Worm (Caenorhabditis elegans) whole organism, early embryonic: ENCODE measurements around the gene cup-16.

Experiments
- B0310.2 ChIP-seq: sonication (generic microtip); optimal IDR thresholded peaks from 2 replicates; lab custom pipeline; 2016; ENCODE audit warnings: mild to moderate bottlenecking, missing genetic modification characterization, missing compliant biosample characterization
- F13C5.2 ChIP-seq: sonication (generic microtip); optimal IDR thresholded peaks from 2 replicates; lab custom pipeline; 2017; ENCODE audit warnings: mild to moderate bottlenecking, missing genetic modification characterization, inconsistent platforms, missing compliant biosample characterization
- aly-1 ChIP-seq: sonication (generic microtip); optimal IDR thresholded peaks from 2 replicates; lab custom pipeline; 2016; ENCODE audit warnings: missing genetic modification characterization, missing compliant biosample characterization
- ama-1 ChIP-seq: fragments of 150-350 bp; optimal IDR thresholded peaks from 2 replicates; lab custom pipeline; 2014
- ceh-13 ChIP-seq: fragments of 200-800 bp; sonication (Bioruptor generic); optimal IDR thresholded peaks from 2 replicates; lab custom pipeline; 2018; ENCODE audit warnings: mild to moderate bottlenecking, missing genetic modification characterization, missing compliant biosample characterization
- ceh-36 ChIP-seq: sonication (generic microtip); optimal IDR thresholded peaks from 2 replicates; lab custom pipeline; 2016; ENCODE audit warnings: missing genetic modification characterization, inconsistent platforms, missing compliant biosample characterization
- ets-7 ChIP-seq: sonication (generic microtip); optimal IDR thresholded peaks from 2 replicates; lab custom pipeline; 2016; ENCODE audit warnings: missing genotype, missing genetic modification characterization, missing compliant biosample characterization
- flt-1 ChIP-seq: fragments of 200-800 bp; sonication (Bioruptor generic); IDR thresholded peaks from 2 replicates; pipeline ENCODE4 v1.3.6; 2022; ENCODE audit warnings: missing genetic modification characterization, missing compliant biosample characterization
- hmbx-1 ChIP-seq: sonication (generic microtip); optimal IDR thresholded peaks from 2 replicates; lab custom pipeline; 2016; ENCODE audit warnings: mild to moderate bottlenecking, missing genetic modification characterization, missing compliant biosample characterization
- hmg-4 ChIP-seq: fragments of 200-800 bp; sonication (Bioruptor generic); optimal IDR thresholded peaks from 2 replicates; lab custom pipeline; 2018; ENCODE audit warnings: mild to moderate bottlenecking, missing genetic modification characterization, missing compliant biosample characterization
- hnd-1 ChIP-seq: sonication (generic microtip); optimal IDR thresholded peaks from 2 replicates; lab custom pipeline; 2016; ENCODE audit warnings: missing genetic modification characterization, missing compliant biosample characterization
- pes-1 ChIP-seq: fragments of 200-800 bp; sonication (Bioruptor generic); IDR thresholded peaks from 2 replicates; pipeline ENCODE4 v1.3.6; 2022; ENCODE audit warnings: missing genetic modification reagents, missing genetic modification characterization, missing compliant biosample characterization
- scrt-1 ChIP-seq: fragments of 200-800 bp; sonication (Bioruptor generic); IDR thresholded peaks from 2 replicates; pipeline ENCODE4 v1.3.6; 2022; ENCODE audit warnings: missing genetic modification characterization, missing compliant biosample characterization
- sea-1 ChIP-seq: fragments of 200-800 bp; sonication (Bioruptor generic); conservative IDR thresholded peaks from 2 replicates; pipeline ENCODE4 v1.3.6; 2022; ENCODE audit warnings: missing genetic modification characterization, missing compliant biosample characterization
- tbx-11 ChIP-seq: fragments of 200-800 bp; sonication (Bioruptor generic); IDR thresholded peaks from 2 replicates; pipeline ENCODE4 v1.3.6; 2022; ENCODE audit warnings: missing genetic modification characterization, missing compliant biosample characterization
- tbx-37 ChIP-seq: fragments of 200-800 bp; sonication (Bioruptor generic); conservative IDR thresholded peaks from 2 replicates; pipeline ENCODE4 v1.3.6; 2022; ENCODE audit warnings: missing genetic modification reagents, missing genetic modification characterization, missing compliant biosample characterization
- tra-4 ChIP-seq: sonication (generic microtip); optimal IDR thresholded peaks from 2 replicates; lab custom pipeline; 2017; ENCODE audit warnings: missing genetic modification characterization, missing compliant biosample characterization

cup-16 gene

ce11 chrII:8730960-8731693 is 24.2 kb downstream of the cup-16 start:
- TF ChIP-seq flt-1 (no peak), ama-1 (no peak), tbx-37 (GFP tag; lab: Robert Waterston, UW) (no peak), hnd-1 (tag; lab: Kevin White, UChicago) (no peak), tra-4 (tag; lab: Kevin White, UChicago) (no peak), tbx-11 (GFP tag; lab: Robert Waterston, UW) (no peak), B0310.2 (tag; lab: Kevin White, UChicago) (no peak), pes-1 (GFP tag; lab: Robert Waterston, UW) (no peak), aly-1 (tag; lab: Kevin White, UChicago) (no peak), F13C5.2 (tag; lab: Kevin White, UChicago) (no peak), sea-1 (no peak), ceh-36 (tag; lab: Kevin White, UChicago) (no peak), hmbx-1 (tag; lab: Kevin White, UChicago) (no peak), ets-7 (no peak), hmg-4 (GFP tag; lab: Kevin White, UChicago) (no peak), scrt-1 (GFP tag; lab: Robert Waterston, UW) (no peak), ceh-13 (GFP tag; lab: Kevin White, UChicago) (no peak)

- TF ChIP-seq B0310.2 (tag; lab: Kevin White, UChicago) = no peak
- TF ChIP-seq hmg-4 (GFP tag; lab: Kevin White, UChicago) = no peak
- TF ChIP-seq aly-1 (tag; lab: Kevin White, UChicago) = no peak
- no peak for TF ChIP-seq pes-1 (GFP tag; lab: Robert Waterston, UW)
- no peak for TF ChIP-seq flt-1
- no peak for TF ChIP-seq scrt-1 (GFP tag; lab: Robert Waterston, UW)
- TF ChIP-seq ama-1 = no peak
- no peak for TF ChIP-seq sea-1
- no peak for TF ChIP-seq tbx-11 (GFP tag; lab: Robert Waterston, UW)
- no peak for TF ChIP-seq tra-4 (tag; lab: Kevin White, UChicago)
- TF ChIP-seq ceh-13 (GFP tag; lab: Kevin White, UChicago) = no peak
- no peak for TF ChIP-seq hmbx-1 (tag; lab: Kevin White, UChicago)
- TF ChIP-seq tbx-37 (GFP tag; lab: Robert Waterston, UW) = no peak
- no peak for TF ChIP-seq ets-7
- no peak for TF ChIP-seq hnd-1 (tag; lab: Kevin White, UChicago)
- no peak for TF ChIP-seq F13C5.2 (tag; lab: Kevin White, UChicago)
- TF ChIP-seq ceh-36 (tag; lab: Kevin White, UChicago) = no peak
These were observed 24.8 kb downstream of the cup-16 start for ce11 chrII:8731736-8732229.

ce11 chrII:8732339-8733100 is 25.6 kb downstream of the cup-16 start, which contains the start of gene rol-6:
rol-6 (plus strand) TSS chrII:8733050.
- TF ChIP-seq aly-1 (tag; lab: Kevin White, UChicago) (no peak), hnd-1 (tag; lab: Kevin White, UChicago) (no peak), sea-1 (no peak), ceh-13 (GFP tag; lab: Kevin White, UChicago) (no peak), hmbx-1 (tag; lab: Kevin White, UChicago) (no peak), ets-7 (no peak)

ce11 chrII:8733627-8734026 is 26.7 kb downstream of the cup-16 start:
- no peak for TF ChIP-seq sea-1
- TF ChIP-seq ama-1 = no peak
- no peak for TF ChIP-seq tbx-11 (GFP tag; lab: Robert Waterston, UW)
- no peak for TF ChIP-seq flt-1
- no peak for TF ChIP-seq hnd-1 (tag; lab: Kevin White, UChicago)
- no peak for TF ChIP-seq hmg-4 (GFP tag; lab: Kevin White, UChicago)
- no peak for TF ChIP-seq ceh-13 (GFP tag; lab: Kevin White, UChicago)
- TF ChIP-seq B0310.2 (tag; lab: Kevin White, UChicago) = no peak
- TF ChIP-seq pes-1 (GFP tag; lab: Robert Waterston, UW) = no peak
- TF ChIP-seq tra-4 (tag; lab: Kevin White, UChicago) = no peak

ce11 chrII:8737456-8737855 is 30.5 kb downstream of the cup-16 start, which contains the start of gene idpb-4:
idpb-4 (minus strand) TSS chrII:8737556.
- TF ChIP-seq ama-1 (no peak), hmbx-1 (tag; lab: Kevin White, UChicago) (no peak), tra-4 (tag; lab: Kevin White, UChicago) (no peak), F13C5.2 (tag; lab: Kevin White, UChicago) (no peak), ets-7 (no peak), aly-1 (tag; lab: Kevin White, UChicago) (no peak), pes-1 (GFP tag; lab: Robert Waterston, UW) (no peak), tbx-11 (GFP tag; lab: Robert Waterston, UW) (no peak), tbx-37 (GFP tag; lab: Robert Waterston, UW) (no peak), hnd-1 (tag; lab: Kevin White, UChicago) (no peak), scrt-1 (GFP tag; lab: Robert Waterston, UW) (no peak), ceh-13 (GFP tag; lab: Kevin White, UChicago) (no peak), B0310.2 (tag; lab: Kevin White, UChicago) (no peak), flt-1 (no peak), hmg-4 (GFP tag; lab: Kevin White, UChicago) (no peak), sea-1 (no peak), ceh-36 (tag; lab: Kevin White, UChicago) (no peak)

ce11 chrII:8738244-8738643 is 31.3 kb downstream of the cup-16 start:
- TF ChIP-seq tbx-11 (GFP tag; lab: Robert Waterston, UW) (no peak), sea-1 (no peak), hmg-4 (GFP tag; lab: Kevin White, UChicago) (no peak), hmbx-1 (tag; lab: Kevin White, UChicago) (no peak), B0310.2 (tag; lab: Kevin White, UChicago) (no peak), ceh-13 (GFP tag; lab: Kevin White, UChicago) (no peak), ceh-36 (tag; lab: Kevin White, UChicago) (no peak), aly-1 (tag; lab: Kevin White, UChicago) (no peak), scrt-1 (GFP tag; lab: Robert Waterston, UW) (no peak)
